Worm (Caenorhabditis elegans) whole organism, midembryonic: ENCODE measurements around the gene W08E12.8.

Source experiments
- T22C8.4 ChIP-seq: fragments of 200-800 bp; sonication (Bioruptor generic); IDR thresholded peaks from 2 replicates; pipeline ENCODE4 v1.3.6; 2022; ENCODE audit warnings: missing genetic modification characterization, missing compliant biosample characterization
- cog-1 ChIP-seq: sonication (generic microtip); optimal IDR thresholded peaks from 2 replicates; lab custom pipeline; 2016; ENCODE audit warnings: missing genetic modification characterization, missing compliant biosample characterization
- flt-1 ChIP-seq: fragments of 200-800 bp; sonication (Bioruptor generic); IDR thresholded peaks from 2 replicates; pipeline ENCODE4 v1.3.6; 2022; ENCODE audit warnings: missing genetic modification characterization, missing compliant biosample characterization
- klf-2 ChIP-seq: fragments of 200-800 bp; sonication (Bioruptor generic); conservative IDR thresholded peaks from 2 replicates; pipeline ENCODE4 v1.3.6; 2022; ENCODE audit warnings: missing genetic modification reagents, missing genetic modification characterization, missing compliant biosample characterization
- med-1 ChIP-seq: sonication (generic microtip); optimal IDR thresholded peaks from 2 replicates; lab custom pipeline; 2017; ENCODE audit warnings: missing genetic modification characterization, mild to moderate bottlenecking, missing compliant biosample characterization, antibody characterized with exemption, missing genetic modification reagents; ENCODE audit not compliant: insufficient read depth
- ref-1 ChIP-seq: fragments of 200-800 bp; sonication (Bioruptor generic); conservative IDR thresholded peaks from 2 replicates; pipeline ENCODE4 v1.3.6; 2022; ENCODE audit warnings: missing genetic modification reagents, missing genetic modification characterization, missing compliant biosample characterization
- tab-1 ChIP-seq: fragments of 200-800 bp; sonication (Bioruptor generic); IDR thresholded peaks from 2 replicates; pipeline ENCODE4 v1.3.6; 2022; ENCODE audit warnings: missing genetic modification characterization, missing compliant biosample characterization
- ztf-23 ChIP-seq: fragments of 200-800 bp; sonication (Bioruptor generic); IDR thresholded peaks from 2 replicates; pipeline ENCODE4 v1.3.6; 2022; ENCODE audit warnings: missing genetic modification reagents, missing genetic modification characterization, missing compliant biosample characterization
- ztf-29 ChIP-seq: fragments of 200-800 bp; sonication (Bioruptor generic); IDR thresholded peaks from 2 replicates; pipeline ENCODE4 v1.3.6; 2022; ENCODE audit warnings: missing genetic modification reagents, missing genetic modification characterization, missing compliant biosample characterization

The W08E12.8 gene

DNA sequence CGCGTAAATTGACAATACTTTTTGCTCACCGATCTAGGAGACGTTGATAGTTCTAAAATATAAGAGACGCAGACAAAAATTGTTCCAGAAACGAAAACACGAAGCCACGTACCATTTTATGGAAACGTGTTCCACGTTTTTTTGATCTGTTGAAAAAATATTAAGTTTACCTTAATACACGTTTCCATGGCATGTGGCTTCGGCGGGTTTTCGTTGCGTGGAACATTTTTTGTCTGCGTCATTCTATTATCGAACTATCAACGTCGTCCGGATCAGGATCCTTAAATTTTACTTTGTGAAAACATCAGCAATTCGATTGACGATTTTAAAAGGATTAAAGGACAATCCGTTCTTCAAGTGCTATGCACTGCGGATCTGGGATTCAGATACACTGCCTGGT is 26.5 kb upstream of the W08E12.8 start, which contains the start of gene T26C12.2:
Gene T26C12.2 (minus strand): TSS at position 101 of the 400 bp plus-strand sequence.
- TF ChIP-seq T22C8.4 = no peak
- no peak for TF ChIP-seq ztf-23 (GFP tag; lab: Robert Waterston, UW)
- no peak for TF ChIP-seq tab-1
- no peak for TF ChIP-seq ztf-29
- no peak for TF ChIP-seq flt-1
- no peak for TF ChIP-seq ref-1
- TF ChIP-seq cog-1 = no peak
- no peak for TF ChIP-seq med-1 (GFP tag; lab: Kevin White, UChicago)
- TF ChIP-seq klf-2 (GFP tag; lab: Robert Waterston, UW) = no peak

DNA sequence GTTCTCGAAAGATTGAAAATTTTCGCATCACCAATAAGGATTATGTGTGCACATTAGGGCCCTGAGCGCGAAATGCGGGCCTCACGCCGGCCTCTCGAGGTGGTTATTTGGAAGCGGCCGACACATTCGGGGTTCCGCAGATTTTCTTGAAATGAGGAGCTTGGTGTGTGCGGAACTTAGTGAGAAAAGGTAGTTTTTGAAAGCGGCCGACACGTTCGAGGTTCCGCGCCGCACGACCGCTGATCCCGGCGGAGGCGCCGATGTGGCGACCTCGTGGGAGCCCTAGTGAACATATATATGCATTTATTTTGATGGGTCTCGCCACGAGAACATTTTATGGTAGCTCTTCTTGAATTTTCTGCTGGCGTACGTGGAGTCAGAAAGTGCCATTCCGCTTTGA is 25.3 kb upstream of the W08E12.8 start:
- no peak for TF ChIP-seq ztf-29
- TF ChIP-seq med-1 (GFP tag; lab: Kevin White, UChicago) = no peak
- TF ChIP-seq flt-1 = 0 out of 2 replicates have a peak, but pooled peaks have one; percentile 59

DNA sequence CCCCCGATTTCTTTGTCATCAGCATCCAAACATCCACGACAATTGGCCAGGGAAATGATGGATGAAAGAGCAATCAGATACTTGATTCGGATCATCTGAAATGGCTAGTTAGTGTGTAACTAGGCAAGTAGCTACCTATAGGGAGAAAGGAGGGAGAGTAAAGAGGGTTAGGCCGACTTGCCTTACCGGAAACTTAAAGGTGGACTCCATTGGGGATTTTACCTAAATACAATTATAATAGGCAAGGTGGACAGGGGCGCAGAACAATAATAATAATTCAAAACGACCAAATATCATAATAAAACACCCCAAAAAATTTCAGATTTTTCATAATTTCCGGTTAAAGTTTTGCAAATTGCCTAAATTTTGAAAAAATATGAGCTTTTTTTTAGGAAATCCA is 24.6 kb upstream of the W08E12.8 start, which contains the start of gene clec-173:
Gene clec-173 (minus strand): TSS at position 101 of the 400 bp plus-strand sequence.
- TF ChIP-seq ref-1 = no peak
- no peak for TF ChIP-seq ztf-23 (GFP tag; lab: Robert Waterston, UW)
- no peak for TF ChIP-seq klf-2 (GFP tag; lab: Robert Waterston, UW)
- TF ChIP-seq ztf-29 = no peak
- TF ChIP-seq T22C8.4 = no peak
- no peak for TF ChIP-seq flt-1
- TF ChIP-seq med-1 (GFP tag; lab: Kevin White, UChicago) = no peak
- no peak for TF ChIP-seq tab-1
- TF ChIP-seq cog-1 = no peak

DNA sequence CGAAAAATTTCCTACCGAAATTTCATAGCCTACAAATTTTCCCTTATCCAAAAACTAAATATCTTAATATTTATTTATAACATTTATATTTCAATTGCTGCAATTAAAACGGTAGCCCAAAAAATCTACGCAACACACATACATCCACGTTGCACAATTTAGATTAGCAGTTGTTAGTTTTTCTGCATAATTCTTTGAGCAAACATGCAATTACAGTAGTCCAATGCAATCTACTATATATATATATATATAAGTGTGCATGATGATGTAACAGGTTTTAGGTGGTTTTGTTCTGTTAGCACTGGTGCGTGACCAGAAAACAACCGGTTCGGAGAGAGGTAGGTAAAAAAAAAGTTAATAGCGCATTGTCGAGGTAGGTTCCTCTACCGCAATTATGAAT is 20.8 kb upstream of the W08E12.8 start:
- no peak for TF ChIP-seq ztf-29
- TF ChIP-seq flt-1 = no peak
- no peak for TF ChIP-seq ref-1
- no peak for TF ChIP-seq T22C8.4
- no peak for TF ChIP-seq med-1 (GFP tag; lab: Kevin White, UChicago)
- TF ChIP-seq klf-2 (GFP tag; lab: Robert Waterston, UW) = no peak
- no peak for TF ChIP-seq cog-1
- TF ChIP-seq tab-1 = no peak
- no peak for TF ChIP-seq ztf-23 (GFP tag; lab: Robert Waterston, UW)

DNA sequence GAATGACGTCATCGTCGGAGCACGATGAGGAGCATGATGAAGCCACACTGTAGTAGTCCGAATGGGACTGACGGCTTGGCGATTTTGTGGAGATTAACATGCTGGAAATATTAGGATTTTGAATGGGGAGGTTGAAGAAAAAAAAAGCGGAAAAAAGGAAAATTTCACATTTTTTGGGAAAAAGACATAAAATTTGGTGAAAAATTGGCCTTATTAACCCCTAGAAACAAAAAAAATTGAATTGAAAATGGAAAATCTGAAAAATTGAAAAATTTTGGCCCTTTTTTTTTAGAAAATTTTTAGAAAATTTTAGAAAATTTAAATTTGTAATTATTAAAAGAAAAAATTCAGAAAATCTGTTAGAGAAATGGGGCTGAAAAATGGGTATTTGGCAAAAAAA is 18.9 kb upstream of the W08E12.8 start, which contains the start of gene T26C12.3:
Gene T26C12.3 (minus strand): TSS at position 101 of the 400 bp plus-strand sequence.
- no peak for TF ChIP-seq cog-1
- no peak for TF ChIP-seq klf-2 (GFP tag; lab: Robert Waterston, UW)
- no peak for TF ChIP-seq flt-1

DNA sequence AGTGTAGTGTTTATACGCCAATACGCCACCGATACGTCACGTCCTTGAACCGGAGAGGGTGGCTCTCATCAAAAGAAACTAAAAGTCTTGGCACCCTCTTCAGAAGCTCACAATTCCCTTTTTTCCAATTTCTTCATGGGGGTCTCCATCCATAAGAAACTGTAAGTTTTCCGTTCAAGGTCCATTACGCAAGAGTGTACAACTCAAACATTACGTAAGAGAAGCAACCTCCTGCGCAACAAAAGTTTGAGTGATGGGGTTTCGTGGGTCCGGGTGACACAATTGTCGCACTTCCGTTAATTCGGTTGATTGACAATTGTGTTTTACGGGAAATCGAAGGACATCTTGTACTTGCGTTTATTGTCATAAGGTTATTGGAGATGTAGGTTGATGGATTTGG is 13.3 kb upstream of the W08E12.8 start:
- TF ChIP-seq flt-1 (no peak), ztf-29 (no peak), tab-1 (no peak), T22C8.4 (no peak), klf-2 (GFP tag; lab: Robert Waterston, UW) (no peak), ztf-23 (GFP tag; lab: Robert Waterston, UW) (no peak), ref-1 (no peak), med-1 (GFP tag; lab: Kevin White, UChicago) (no peak), cog-1 (no peak)

DNA sequence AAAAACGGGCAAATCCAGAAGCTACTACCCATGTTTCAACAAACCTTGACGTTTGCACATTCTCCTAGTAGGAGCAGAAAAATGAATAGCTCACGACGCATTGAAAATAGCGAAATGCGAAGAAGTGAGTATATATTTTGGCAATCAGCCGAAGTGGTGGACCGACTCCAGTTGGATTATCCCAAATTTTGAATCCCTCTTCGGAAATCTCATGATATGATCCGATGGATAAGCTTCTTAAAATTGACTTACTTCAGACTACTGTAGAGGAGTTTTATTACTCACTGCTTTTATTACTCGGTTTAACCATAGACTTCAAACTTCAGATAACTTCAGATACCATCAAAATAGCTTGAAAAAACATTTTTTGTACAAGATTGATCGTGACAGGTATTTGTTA is 2.9 kb upstream of the W08E12.8 start, which contains the start of gene gcy-23:
Gene gcy-23 (minus strand): TSS at position 101 of the 400 bp plus-strand sequence.
- TF ChIP-seq tab-1 = no peak
- no peak for TF ChIP-seq ztf-29
- no peak for TF ChIP-seq T22C8.4

DNA sequence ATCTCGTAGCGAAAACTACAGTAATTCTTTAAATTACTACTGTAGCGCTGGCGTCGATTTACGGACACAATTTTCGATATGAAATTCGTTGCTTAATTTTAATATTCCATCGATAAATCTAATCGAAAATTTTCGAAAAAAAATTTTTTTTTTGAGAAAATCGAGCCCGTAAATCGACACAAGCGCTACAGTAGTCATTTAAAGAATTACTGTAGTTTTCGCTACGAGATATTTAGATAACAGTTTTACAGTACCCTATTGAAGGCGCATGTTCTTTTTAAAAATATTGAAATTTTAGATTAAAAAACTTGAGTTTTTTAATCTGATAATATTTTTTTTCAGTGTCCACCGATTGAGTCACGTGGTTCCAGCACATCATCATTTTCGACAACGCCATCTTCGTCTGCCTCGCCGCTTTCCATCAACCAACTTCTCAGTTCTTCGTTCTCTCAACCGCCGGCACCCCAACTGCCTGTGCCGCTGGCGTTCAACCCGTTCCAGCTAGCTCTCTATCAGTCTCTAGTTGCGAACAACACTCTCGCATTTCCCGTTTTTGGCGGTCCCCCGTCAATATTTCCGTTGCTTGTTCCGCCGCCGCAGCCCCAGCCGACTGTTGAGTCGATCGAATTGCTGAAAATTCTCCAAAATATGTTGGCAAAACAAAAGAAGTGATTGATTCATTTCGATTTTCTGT is 1.8 kb downstream of the W08E12.8 start:
- TF ChIP-seq T22C8.4 = no peak
- no peak for TF ChIP-seq tab-1
- no peak for TF ChIP-seq klf-2 (GFP tag; lab: Robert Waterston, UW)
- TF ChIP-seq cog-1 = no peak
- TF ChIP-seq ztf-23 (GFP tag; lab: Robert Waterston, UW) = no peak
- TF ChIP-seq flt-1 = no peak
- no peak for TF ChIP-seq ref-1

DNA sequence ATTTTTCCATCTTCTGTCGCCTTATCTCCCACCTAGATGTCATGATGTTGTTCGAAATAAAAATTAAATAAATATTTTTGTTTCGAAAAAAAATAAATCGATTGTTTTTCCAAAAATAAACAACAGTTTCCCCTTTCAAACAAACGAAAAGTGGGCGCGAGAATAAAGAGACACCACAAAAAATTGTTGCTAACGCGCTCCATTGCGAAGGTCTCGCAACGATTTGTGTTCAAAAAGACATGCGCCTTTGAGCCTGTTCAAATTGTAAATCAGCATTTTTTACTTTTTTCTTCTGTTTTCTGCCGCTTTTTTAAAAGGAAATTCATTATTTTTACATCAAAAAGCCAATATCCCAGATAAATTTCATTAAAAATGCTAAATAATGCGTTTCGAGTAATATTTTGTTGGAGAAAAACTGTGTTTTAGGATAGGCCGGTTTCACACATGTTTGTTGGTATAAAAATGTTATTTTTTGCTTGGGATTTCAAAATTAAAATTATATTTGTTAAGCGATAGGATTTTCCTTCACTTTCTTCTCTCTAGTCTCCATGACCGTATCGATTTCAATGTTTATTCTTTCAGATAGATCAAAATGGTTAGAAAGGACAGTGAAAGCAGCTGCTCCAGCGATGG is 2.5 kb downstream of the W08E12.8 start, which contains the start of gene W08E12.7:
Gene W08E12.7 (plus strand): TSS at position 583 of the 633 bp plus-strand sequence.
- TF ChIP-seq klf-2 (GFP tag; lab: Robert Waterston, UW) (peak; percentile 60; the same call in 1 of the 2 replicates), ref-1 (no peak), ztf-23 (GFP tag; lab: Robert Waterston, UW) (peak; percentile 67), flt-1 (peak; percentile 77), med-1 (GFP tag; lab: Kevin White, UChicago) (no peak), ztf-29 (no peak), T22C8.4 (no peak), tab-1 (no peak), cog-1 (peak; percentile 91)

DNA sequence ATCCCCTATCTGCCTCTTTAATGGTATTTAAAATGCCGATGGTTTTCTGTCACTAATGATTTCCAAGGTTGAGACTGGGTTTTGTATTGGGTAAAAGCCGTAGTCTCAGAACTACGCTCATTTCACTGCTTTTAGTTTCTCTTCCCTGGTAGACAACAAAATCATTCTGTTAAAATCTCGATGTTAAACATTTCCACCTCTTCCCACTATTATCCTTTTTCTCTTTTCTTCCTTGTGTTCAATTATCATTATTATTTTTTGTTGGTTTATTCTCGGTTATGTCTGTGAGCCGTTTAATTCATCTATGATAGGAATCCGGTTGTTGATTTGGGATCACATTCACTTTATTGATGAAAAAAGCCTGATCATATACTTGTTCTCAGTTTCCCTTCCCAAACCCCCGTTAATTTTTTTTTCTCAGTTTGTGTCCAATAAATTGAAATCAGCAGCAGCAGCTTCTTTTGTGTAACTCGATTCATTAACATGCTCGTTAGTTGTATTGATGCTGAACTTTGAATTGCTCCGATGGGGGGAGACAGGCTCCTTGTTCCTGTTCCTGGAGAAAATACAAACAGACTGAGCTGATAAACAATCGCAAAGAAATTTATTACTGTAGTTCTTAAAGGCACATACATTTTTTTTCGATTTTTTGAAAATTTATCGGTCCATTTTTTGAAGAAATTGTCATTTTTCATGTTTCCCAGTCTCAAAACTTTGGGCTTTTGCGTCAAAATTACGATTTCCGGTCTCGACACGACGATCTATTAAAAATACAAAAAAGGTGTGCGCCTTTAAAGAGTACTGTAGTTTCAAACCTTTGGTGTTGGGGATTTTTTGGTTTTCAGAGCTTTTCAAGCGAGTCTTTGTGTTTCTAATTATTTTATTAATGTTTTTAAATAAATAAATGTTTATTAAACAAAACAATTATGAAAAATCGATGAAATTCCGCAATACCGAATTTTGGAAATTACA is 4.7 kb downstream of the W08E12.8 start:
- no peak for TF ChIP-seq T22C8.4
- TF ChIP-seq ref-1 = no peak
- TF ChIP-seq tab-1 = no peak
- no peak for TF ChIP-seq flt-1
- TF ChIP-seq cog-1 = no peak
- no peak for TF ChIP-seq ztf-29
- no peak for TF ChIP-seq ztf-23 (GFP tag; lab: Robert Waterston, UW)
- TF ChIP-seq klf-2 (GFP tag; lab: Robert Waterston, UW) = no peak
- no peak for TF ChIP-seq med-1 (GFP tag; lab: Kevin White, UChicago)
